Fruit fly (Drosophila melanogaster) whole organism, embryonic: ENCODE measurements around the gene Arv1.

Experiments used
- Asciz ChIP-seq: fragments of 200-800 bp; sonication (Bioruptor generic); optimal IDR thresholded peaks from 2 replicates; lab custom pipeline; 2017; ENCODE audit warnings: missing biosample characterization, mild to moderate bottlenecking, missing genetic modification characterization, missing genetic modification reagents
- Bgb ChIP-seq: fragments of 200-800 bp; sonication (Bioruptor generic); IDR thresholded peaks from 2 replicates; pipeline ENCODE4 v1.3.6; 2022; ENCODE audit warnings: missing biosample characterization, missing genetic modification characterization; ENCODE audit not compliant: partially characterized antibody
- CG11456 ChIP-seq: fragments of 200-800 bp; sonication (Bioruptor generic); IDR thresholded peaks from 3 replicates; pipeline ENCODE4 v1.3.6; 2022; ENCODE audit warnings: missing biosample characterization, missing genetic modification characterization
- CG11504 ChIP-seq: fragments of 200-800 bp; sonication (Bioruptor generic); optimal IDR thresholded peaks from 3 replicates; lab custom pipeline; 2019; ENCODE audit warnings: missing biosample characterization, mild to moderate bottlenecking, missing genetic modification characterization, moderate library complexity
- CG12071 ChIP-seq: fragments of 200-800 bp; sonication (Bioruptor generic); optimal IDR thresholded peaks from 3 replicates; lab custom pipeline; 2018; ENCODE audit warnings: missing biosample characterization, mild to moderate bottlenecking, missing genetic modification characterization
- CG12391 ChIP-seq: fragments of 200-800 bp; sonication (Bioruptor generic); optimal IDR thresholded peaks from 3 replicates; lab custom pipeline; 2018; ENCODE audit warnings: missing biosample characterization, mild to moderate bottlenecking, missing genetic modification characterization, moderate library complexity
- CG13775 ChIP-seq: fragments of 200-800 bp; sonication (Bioruptor generic); optimal IDR thresholded peaks from 3 replicates; lab custom pipeline; 2017; ENCODE audit warnings: missing biosample characterization, mild to moderate bottlenecking, missing genetic modification characterization
- CG14710 ChIP-seq: fragments of 200-800 bp; sonication (Bioruptor generic); optimal IDR thresholded peaks from 3 replicates; lab custom pipeline; 2019; ENCODE audit warnings: missing biosample characterization, mild to moderate bottlenecking, missing genetic modification characterization, moderate library complexity
- CG14860 ChIP-seq: fragments of 200-800 bp; sonication (Bioruptor generic); IDR thresholded peaks from 3 replicates; pipeline ENCODE4 v1.3.6; 2022; ENCODE audit warnings: missing biosample characterization, missing genetic modification characterization; ENCODE audit not compliant: partially characterized antibody
- CG1529 ChIP-seq: fragments of 200-800 bp; sonication (Bioruptor generic); optimal IDR thresholded peaks from 3 replicates; lab custom pipeline; 2018; ENCODE audit warnings: missing biosample characterization, missing genetic modification characterization
- CG15514 ChIP-seq: fragments of 200-800 bp; sonication (Bioruptor generic); optimal IDR thresholded peaks from 3 replicates; lab custom pipeline; 2017; ENCODE audit warnings: missing biosample characterization, missing genetic modification characterization, mild to moderate bottlenecking, moderate library complexity, missing genetic modification reagents
- CG2120 ChIP-seq: fragments of 200-800 bp; sonication (Bioruptor generic); optimal IDR thresholded peaks from 3 replicates; lab custom pipeline; 2016; ENCODE audit warnings: missing biosample characterization, missing genetic modification characterization
- CG34376 ChIP-seq: fragments of 200-800 bp; sonication (Bioruptor generic); optimal IDR thresholded peaks from 2 replicates; lab custom pipeline; 2018; ENCODE audit warnings: missing biosample characterization, mild to moderate bottlenecking, missing genetic modification characterization
- CG4424 ChIP-seq: fragments of 200-800 bp; sonication (Bioruptor generic); optimal IDR thresholded peaks from 3 replicates; lab custom pipeline; 2016; ENCODE audit warnings: missing biosample characterization, missing genetic modification characterization
- CG6272 ChIP-seq: fragments of 200-800 bp; sonication (Bioruptor generic); IDR thresholded peaks from 2 replicates; pipeline ENCODE4 v1.3.6; 2022; ENCODE audit warnings: missing biosample characterization, missing genetic modification characterization
- CG6791 ChIP-seq: fragments of 200-800 bp; sonication (Bioruptor generic); IDR thresholded peaks from 3 replicates; pipeline ENCODE4 v1.3.6; 2022; ENCODE audit warnings: missing biosample characterization, missing genetic modification characterization; ENCODE audit not compliant: partially characterized antibody
- CG7963 ChIP-seq: fragments of 200-800 bp; sonication (Bioruptor generic); IDR thresholded peaks from 3 replicates; pipeline ENCODE4 v1.3.6; 2022; ENCODE audit warnings: missing biosample characterization, missing genetic modification characterization; ENCODE audit not compliant: partially characterized antibody
- CG8290 ChIP-seq, 3 experiments: fragments of 200-800 bp; sonication (Bioruptor generic); optimal IDR thresholded peaks; 2 replicates each; lab custom pipeline; 2016 to 2019; ENCODE audit warnings: missing biosample characterization in 3 of 3, missing genetic modification characterization in 3 of 3, mild to moderate bottlenecking in 2 of 3, moderate library complexity in 1 of 3
- Camta ChIP-seq: fragments of 200-800 bp; sonication (Bioruptor generic); optimal IDR thresholded peaks from 2 replicates; lab custom pipeline; 2016; ENCODE audit warnings: missing biosample characterization, missing genetic modification characterization
- CoRest ChIP-seq: fragments of 200-800 bp; sonication (Bioruptor generic); optimal IDR thresholded peaks from 3 replicates; lab custom pipeline; 2018; ENCODE audit warnings: missing biosample characterization, mild to moderate bottlenecking, missing genetic modification characterization, moderate library complexity
- Dip3 ChIP-seq: fragments of 200-800 bp; sonication (Bioruptor generic); optimal IDR thresholded peaks from 3 replicates; lab custom pipeline; 2016; ENCODE audit warnings: missing biosample characterization, missing genetic modification characterization
- Dll ChIP-seq: fragments of 200-800 bp; sonication (Bioruptor generic); IDR thresholded peaks from 4 replicates; pipeline ENCODE4 v1.3.6; 2022; ENCODE audit warnings: missing biosample characterization, missing genetic modification characterization; ENCODE audit not compliant: partially characterized antibody
- Hsf ChIP-seq: fragments of 200-800 bp; sonication (Bioruptor generic); optimal IDR thresholded peaks from 3 replicates; lab custom pipeline; 2016; ENCODE audit warnings: missing biosample characterization, missing genetic modification characterization
- NfI ChIP-seq: fragments of 200-800 bp; sonication (Bioruptor generic); optimal IDR thresholded peaks from 3 replicates; lab custom pipeline; 2018; ENCODE audit warnings: missing biosample characterization, mild to moderate bottlenecking, missing genetic modification characterization, moderate library complexity
- Ptx1 ChIP-seq: fragments of 200-800 bp; sonication (Bioruptor generic); IDR thresholded peaks from 2 replicates; pipeline ENCODE4 v1.3.6; 2022; ENCODE audit warnings: missing biosample characterization, missing genetic modification characterization
- Rfx ChIP-seq: fragments of 200-800 bp; sonication (Bioruptor generic); IDR thresholded peaks from 2 replicates; pipeline ENCODE4 v1.3.6; 2022; ENCODE audit warnings: missing biosample characterization, missing genetic modification characterization
- aop ChIP-seq: fragments of 200-800 bp; sonication (Bioruptor generic); IDR thresholded peaks from 2 replicates; pipeline ENCODE4 v1.3.6; 2022; ENCODE audit warnings: missing biosample characterization, missing genetic modification characterization
- ci ChIP-seq: fragments of 200-800 bp; sonication (Bioruptor generic); IDR thresholded peaks from 3 replicates; pipeline ENCODE4 v1.3.6; 2022; ENCODE audit warnings: missing biosample characterization, missing genetic modification characterization
- danr ChIP-seq: fragments of 200-800 bp; sonication (Bioruptor generic); IDR thresholded peaks from 2 replicates; pipeline ENCODE4 v1.3.6; 2022; ENCODE audit warnings: missing biosample characterization, missing genetic modification characterization
- dmrt99B ChIP-seq: fragments of 200-800 bp; sonication (Bioruptor generic); optimal IDR thresholded peaks from 2 replicates; lab custom pipeline; 2018; ENCODE audit warnings: missing biosample characterization, mild to moderate bottlenecking, missing genetic modification characterization, moderate library complexity
- dysf ChIP-seq: fragments of 200-800 bp; sonication (Bioruptor generic); IDR thresholded peaks from 3 replicates; pipeline ENCODE4 v1.3.6; 2022; ENCODE audit warnings: missing biosample characterization, missing genetic modification characterization
- gcm2 ChIP-seq: fragments of 200-800 bp; sonication (Bioruptor generic); optimal IDR thresholded peaks from 2 replicates; lab custom pipeline; 2016; ENCODE audit warnings: missing biosample characterization, missing genetic modification characterization
- grau ChIP-seq: fragments of 200-800 bp; optimal IDR thresholded peaks from 3 replicates; lab custom pipeline; 2019; ENCODE audit warnings: missing biosample characterization, mild to moderate bottlenecking, missing genetic modification characterization, moderate library complexity
- insv ChIP-seq, 2 experiments: fragments of 200-800 bp; sonication (Bioruptor generic); optimal IDR thresholded peaks; 3 replicates each; lab custom pipeline; 2016 to 2018; ENCODE audit warnings: missing biosample characterization in 2 of 2, missing genetic modification characterization in 2 of 2
- pho ChIP-seq: fragments of 200-800 bp; sonication (Bioruptor generic); optimal IDR thresholded peaks from 2 replicates; lab custom pipeline; 2016; ENCODE audit warnings: missing biosample characterization, missing genetic modification characterization
- pum ChIP-seq: fragments of 200-800 bp; sonication (Bioruptor generic); optimal IDR thresholded peaks from 2 replicates; lab custom pipeline; 2016; ENCODE audit warnings: missing biosample characterization, missing genetic modification characterization
- salm ChIP-seq: fragments of 200-800 bp; sonication (Bioruptor generic); optimal IDR thresholded peaks from 2 replicates; lab custom pipeline; 2018; ENCODE audit warnings: missing biosample characterization, mild to moderate bottlenecking, missing genetic modification characterization
- scrt ChIP-seq: fragments of 200-800 bp; sonication (Bioruptor generic); optimal IDR thresholded peaks from 2 replicates; lab custom pipeline; 2018; ENCODE audit warnings: missing biosample characterization, mild to moderate bottlenecking, missing genetic modification characterization, moderate library complexity
- slbo ChIP-seq: fragments of 200-800 bp; sonication (Bioruptor generic); IDR thresholded peaks from 2 replicates; pipeline ENCODE4 v1.3.6; 2022; ENCODE audit warnings: missing biosample characterization, missing genetic modification characterization
- so ChIP-seq: fragments of 200-800 bp; sonication (Bioruptor generic); IDR thresholded peaks from 3 replicates; pipeline ENCODE4 v1.3.6; 2022; ENCODE audit warnings: missing biosample characterization, missing genetic modification characterization
- tgo ChIP-seq: fragments of 200-800 bp; sonication (Bioruptor generic); IDR thresholded peaks from 3 replicates; pipeline ENCODE4 v1.3.6; 2022; ENCODE audit warnings: missing biosample characterization, missing genetic modification characterization
- vnd ChIP-seq: fragments of 200-800 bp; sonication (Bioruptor generic); IDR thresholded peaks from 3 replicates; pipeline ENCODE4 v1.3.6; 2022; ENCODE audit warnings: missing biosample characterization, missing genetic modification characterization; ENCODE audit not compliant: partially characterized antibody
- vvl ChIP-seq: fragments of 200-800 bp; sonication (Bioruptor generic); IDR thresholded peaks from 2 replicates; pipeline ENCODE4 v1.3.6; 2022; ENCODE audit warnings: missing biosample characterization, missing genetic modification characterization
- wor ChIP-seq: fragments of 200-800 bp; sonication (Bioruptor generic); IDR thresholded peaks from 2 replicates; pipeline ENCODE4 v1.3.6; 2022; ENCODE audit warnings: missing biosample characterization, missing genetic modification characterization

Arv1 gene

DNA sequence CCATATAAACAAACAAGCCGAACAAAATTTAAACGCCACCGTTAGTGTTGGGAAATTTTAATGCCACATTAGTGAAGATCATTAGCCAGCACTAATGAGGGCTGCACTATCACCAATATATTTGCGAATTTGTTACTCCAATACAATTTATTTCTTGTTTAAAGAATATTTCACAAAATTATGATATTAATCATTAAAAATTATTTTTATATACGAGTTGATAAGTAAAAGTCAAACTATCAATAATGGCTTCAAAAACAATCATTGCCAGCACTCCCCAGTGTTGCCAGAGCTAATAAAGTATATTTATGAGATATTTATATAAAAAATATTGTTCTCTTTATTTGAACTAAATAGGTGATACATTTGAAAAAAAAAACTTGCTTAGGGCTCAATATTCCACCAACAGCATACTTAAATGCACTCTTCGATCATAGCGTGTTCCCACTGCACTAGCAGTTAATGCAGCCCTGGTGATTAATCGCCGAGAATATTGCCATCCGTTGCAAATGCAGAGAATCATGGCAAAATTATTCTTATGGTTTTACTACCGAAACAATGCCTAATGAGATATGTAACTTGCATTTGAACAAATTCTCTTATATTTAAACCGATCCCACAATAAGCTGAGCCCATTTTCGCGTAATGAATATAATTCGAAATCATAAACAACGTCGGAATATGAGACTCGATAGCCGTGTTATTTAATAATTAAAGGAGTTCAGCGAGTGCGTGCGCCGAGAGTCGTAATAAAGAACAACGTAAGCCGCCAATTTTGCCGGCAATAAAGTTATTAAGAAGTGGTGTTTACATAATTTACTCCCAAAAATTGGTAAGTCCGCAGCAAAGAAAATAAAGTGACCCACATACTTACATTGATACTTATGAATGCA lies 13.1 kb downstream of the Arv1 start, which contains the start of the genes SAK and Cdk12 (continued):
- TF ChIP-seq insv (GFP tag; optimal IDR thresholded peaks at IDR 0.05; lab: Kevin White, UChicago), result peak in 1 of 2 experiments; percentile 71
- TF ChIP-seq CG7963 (GFP tag; lab: Robert Waterston, UW), result 0 out of 3 replicates have a peak, but pooled peaks have one; percentile 32
- peak; percentile 39; the same call in 1 of the 3 replicates for TF ChIP-seq CG6791

- TF ChIP-seq scrt (GFP tag; lab: Kevin White, UChicago) (peak; percentile 15), dysf (GFP tag; lab: Robert Waterston, UW) (peak; percentile 56; the same call in 1 of the 3 replicates), pho (GFP tag; lab: Kevin White, UChicago) (peak; percentile 42), Rfx (GFP tag; lab: Robert Waterston, UW) (peak; percentile 66), Dip3 (GFP tag; lab: Kevin White, UChicago) (no peak), CG2120 (GFP tag; lab: Kevin White, UChicago) (peak; percentile 73), CG34376 (GFP tag; lab: Kevin White, UChicago) (peak; percentile 16), CG8290 (GFP tag; optimal IDR thresholded peaks at IDR 0.05; lab: Kevin White, UChicago) (no peak), CG8290 (tag; optimal IDR thresholded peaks at IDR 0.05; lab: Kevin White, UChicago) (peak in 1 of 2 experiments; percentile 49), vvl (GFP tag; lab: Robert Waterston, UW) (peak; percentile 61), CG14860 (GFP tag; lab: Robert Waterston, UW) (no peak), CG14710 (peak; percentile 20), CG11504 (tag; lab: Kevin White, UChicago) (peak; percentile 62), dmrt99B (tag; lab: Kevin White, UChicago) (peak; percentile 50), Camta (GFP tag; lab: Kevin White, UChicago) (peak; percentile 23), so (GFP tag; lab: Robert Waterston, UW) (peak; percentile 39; the same call in 1 of the 3 replicates), grau (tag; lab: Kevin White, UChicago) (peak; percentile 41), CG6272 (GFP tag; lab: Robert Waterston, UW) (no peak), CG12071 (GFP tag; lab: Kevin White, UChicago) (peak; percentile 23), CG12391 (tag; lab: Kevin White, UChicago) (peak; percentile 53), CG11456 (GFP tag; lab: Robert Waterston, UW) (0 out of 3 replicates have a peak, but pooled peaks have one; percentile 7), ci (GFP tag; lab: Robert Waterston, UW) (peak; percentile 71; the same call in 2 of the 3 replicates), aop (GFP tag; lab: Robert Waterston, UW) (0 out of 2 replicates have a peak, but pooled peaks have one; percentile 21), CG1529 (GFP tag; lab: Kevin White, UChicago) (no peak), slbo (GFP tag; lab: Robert Waterston, UW) (peak; percentile 57), vnd (GFP tag; lab: Robert Waterston, UW) (no peak), CG6791 (0 out of 3 replicates have a peak, but pooled peaks have one; percentile 26), tgo (GFP tag; lab: Robert Waterston, UW) (peak; percentile 26; the same call in 1 of the 3 replicates), gcm2 (GFP tag; lab: Kevin White, UChicago) (no peak), CG4424 (GFP tag; lab: Kevin White, UChicago) (peak; percentile 18), pum (peak; percentile 8), Bgb (GFP tag; lab: Robert Waterston, UW) (no peak), salm (no peak), wor (GFP tag; lab: Robert Waterston, UW) (no peak), Dll (0 out of 4 replicates have a peak, but pooled peaks have one; percentile 18), NfI (GFP tag; lab: Kevin White, UChicago) (peak; percentile 31), Asciz (GFP tag; lab: Kevin White, UChicago) (peak; percentile 19), CG13775 (GFP tag; lab: Kevin White, UChicago) (peak; percentile 28), Hsf (GFP tag; lab: Kevin White, UChicago) (peak; percentile 50), CoRest (tag; lab: Kevin White, UChicago) (peak; percentile 33), CG15514 (GFP tag; lab: Kevin White, UChicago) (peak; percentile 1), danr (GFP tag; lab: Robert Waterston, UW) (no peak), Ptx1 (GFP tag; lab: Robert Waterston, UW) (peak; percentile 28; the same call in 1 of the 2 replicates)
These were observed 19.5 kb downstream of the Arv1 start for dm6 chr3L:21509488-21510122.
